Worm (Caenorhabditis elegans): ENCODE data around the gene str-35.

DNA sequence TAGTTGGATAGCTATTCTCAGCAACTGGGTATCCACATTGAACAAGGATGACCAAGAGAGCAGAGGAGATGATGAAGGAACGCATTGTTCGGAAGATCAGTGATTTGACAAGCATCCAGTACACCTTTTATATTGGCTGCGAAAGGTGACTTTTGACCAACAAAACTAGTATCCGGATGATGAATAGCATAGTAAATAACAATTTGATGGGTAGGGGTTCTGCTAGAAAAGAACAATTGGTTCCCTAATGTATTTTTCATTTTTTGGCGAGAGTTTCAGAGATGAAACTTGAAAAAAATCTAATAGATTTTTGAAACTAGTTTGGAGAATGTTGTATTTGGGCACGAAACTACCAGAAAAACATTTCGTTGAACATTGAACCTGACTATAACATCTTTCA lies 46.4 kb upstream of the str-35 start, which contains the start of gene Y47D7A.11:
- no peak for TF ChIP-seq ama-1 (optimal IDR thresholded peaks at IDR 0.05)
- no peak for TF ChIP-seq nhr-237 (tag; optimal IDR thresholded peaks at IDR 0.05)
- TF ChIP-seq ceh-88 (GFP tag; IDR thresholded peaks at IDR 0.05), result no peak
